Worm (Caenorhabditis elegans) whole organism, L4/young adult: Measurements from ENCODE around the gene M117.4.
"Not testable (repeated sequence)": the region's sequence is repeated elsewhere in the genome, so short reads cannot be mapped to it uniquely, and the experiment has no call there.

Experiments used
- W03F9.2 ChIP-seq: fragments of 150-350 bp; optimal IDR thresholded peaks from 2 replicates; lab custom pipeline; 2014; ENCODE audit warnings: missing biosample characterization, missing genetic modification characterization
- dao-5 ChIP-seq: sonication (generic microtip); optimal IDR thresholded peaks from 2 replicates; lab custom pipeline; 2016; ENCODE audit warnings: missing genotype, missing genetic modification characterization, moderate library complexity, missing compliant biosample characterization
- him-1 ChIP-seq: sonication (generic microtip); optimal IDR thresholded peaks from 2 replicates; lab custom pipeline; 2016; ENCODE audit warnings: missing genotype, missing genetic modification reagents, missing genetic modification characterization, missing compliant biosample characterization

DNA sequence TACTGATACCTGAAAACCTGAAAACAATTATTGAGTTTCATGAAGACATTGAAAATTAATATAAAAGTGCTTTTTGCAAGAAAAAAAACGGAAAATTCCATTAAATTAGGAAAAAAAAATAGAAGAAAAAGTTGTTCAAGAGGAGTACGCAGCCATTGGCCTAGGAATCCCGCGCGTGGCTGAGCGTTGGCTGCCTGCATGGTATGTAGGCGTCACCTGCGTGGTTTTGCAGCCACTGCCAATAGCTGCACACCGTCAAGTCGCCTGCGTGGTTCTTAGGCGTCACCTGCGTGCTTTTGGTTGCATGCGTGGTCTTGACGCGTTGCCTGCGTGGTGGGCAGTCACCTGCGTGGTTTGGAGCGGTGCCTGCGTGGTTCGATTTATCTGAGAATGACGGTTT lies 5.3 kb downstream of the M117.4 start, which contains the start of gene M117.6:
- not testable (repeated sequence) for TF ChIP-seq W03F9.2, him-1, dao-5 (tag; lab: Kevin White, UChicago)
